Worm (Caenorhabditis elegans): ENCODE results near the gene F16B12.6.

ce11 chrX:14085208-14085607 lies 16.9 kb upstream of the F16B12.6 start, which contains the start of gene F16B12.1:
- no peak for TF ChIP-seq flt-1 (GFP tag; IDR thresholded peaks at IDR 0.05)
- TF ChIP-seq cog-1 (tag; optimal IDR thresholded peaks at IDR 0.05) = no peak
- TF ChIP-seq ref-1 (GFP tag; conservative IDR thresholded peaks at IDR 0.05) = no peak
- TF ChIP-seq ztf-23 (GFP tag; IDR thresholded peaks at IDR 0.05) = no peak
- TF ChIP-seq T22C8.4 (GFP tag; IDR thresholded peaks at IDR 0.05) = no peak
- no peak for TF ChIP-seq klf-2 (GFP tag; conservative IDR thresholded peaks at IDR 0.05)
- no peak for TF ChIP-seq med-1 (GFP tag; optimal IDR thresholded peaks at IDR 0.05; ENCODE audit: insufficient read depth)
- no peak for TF ChIP-seq ztf-29 (GFP tag; IDR thresholded peaks at IDR 0.05)
